Worm (Caenorhabditis elegans) whole organism, young adult: ENCODE data around the gene irg-8.

ENCODE experiments used
- ekl-4 ChIP-seq: fragments of 200-800 bp; sonication (Bioruptor generic); IDR thresholded peaks from 2 replicates; pipeline ENCODE4 v1.3.6; 2022; ENCODE audit warnings: missing genetic modification reagents, missing genetic modification characterization, missing compliant biosample characterization
- lin-54 ChIP-seq: fragments of 200-800 bp; sonication (Bioruptor generic); optimal IDR thresholded peaks from 2 replicates; lab custom pipeline; 2018; ENCODE audit warnings: mild to moderate bottlenecking, missing genetic modification characterization, missing compliant biosample characterization
- mxl-1 ChIP-seq: sonication (generic microtip); optimal IDR thresholded peaks from 2 replicates; lab custom pipeline; 2016; ENCODE audit warnings: missing genetic modification characterization, missing compliant biosample characterization
- repo-1 ChIP-seq: sonication (generic microtip); optimal IDR thresholded peaks from 2 replicates; lab custom pipeline; 2017; ENCODE audit warnings: mild to moderate bottlenecking, missing genetic modification characterization, missing compliant biosample characterization
- snpc-4 ChIP-seq, 5 experiments: fragments of 150-350 bp in 1 of 5; sonication (generic microtip) in 4 of 5; optimal IDR thresholded peaks; 2 replicates each; lab custom pipeline; 2014 to 2018; ENCODE audit warnings: missing genetic modification characterization in 5 of 5, missing biosample characterization in 3 of 5, antibody characterized with exemption in 2 of 5, mild to moderate bottlenecking in 2 of 5, missing compliant biosample characterization in 2 of 5, missing genotype in 2 of 5, moderate library complexity in 2 of 5, missing genetic modification reagents in 1 of 5

DNA sequence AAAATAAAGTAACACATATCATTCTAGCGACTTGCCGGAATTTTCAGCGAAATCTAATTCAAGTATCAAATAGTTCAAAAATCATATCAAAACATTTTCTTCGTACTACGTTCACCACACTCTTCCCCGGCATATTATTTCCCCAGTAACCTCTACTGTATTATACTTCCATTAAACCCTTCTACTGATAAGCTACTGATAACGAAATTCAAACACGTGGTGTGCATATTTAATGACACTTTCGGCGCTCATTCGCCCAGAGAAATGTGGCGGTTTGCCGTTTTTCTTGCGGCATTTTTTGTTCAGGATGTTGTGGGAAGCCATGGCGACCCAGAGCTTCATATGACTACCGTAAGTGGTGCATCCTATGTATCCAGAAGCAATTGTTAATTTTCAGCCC is 32.0 kb downstream of the irg-8 start, which contains the start of gene lipl-5:
- no peak for TF ChIP-seq ekl-4
- TF ChIP-seq repo-1 (tag; lab: Kevin White, UChicago): no peak
- no peak for TF ChIP-seq mxl-1 (tag; lab: Kevin White, UChicago)
- no peak for TF ChIP-seq lin-54 (GFP tag; lab: Kevin White, UChicago)
- TF ChIP-seq snpc-4 (GFP tag; optimal IDR thresholded peaks at IDR 0.05; lab: Kevin White, UChicago): no peak
- peak in 1 of 4 experiments; percentile 16 for TF ChIP-seq snpc-4 (tag; optimal IDR thresholded peaks at IDR 0.05; lab: Kevin White, UChicago)
